Worm (Caenorhabditis elegans) whole organism, midembryonic: ENCODE data around the gene Y50E8A.10.

Experiments
- T22C8.4 ChIP-seq: fragments of 200-800 bp; sonication (Bioruptor generic); IDR thresholded peaks from 2 replicates; pipeline ENCODE4 v1.3.6; 2022; ENCODE audit warnings: missing genetic modification characterization, missing compliant biosample characterization
- cog-1 ChIP-seq: sonication (generic microtip); optimal IDR thresholded peaks from 2 replicates; lab custom pipeline; 2016; ENCODE audit warnings: missing genetic modification characterization, missing compliant biosample characterization
- flt-1 ChIP-seq: fragments of 200-800 bp; sonication (Bioruptor generic); IDR thresholded peaks from 2 replicates; pipeline ENCODE4 v1.3.6; 2022; ENCODE audit warnings: missing genetic modification characterization, missing compliant biosample characterization
- klf-2 ChIP-seq: fragments of 200-800 bp; sonication (Bioruptor generic); conservative IDR thresholded peaks from 2 replicates; pipeline ENCODE4 v1.3.6; 2022; ENCODE audit warnings: missing genetic modification reagents, missing genetic modification characterization, missing compliant biosample characterization
- med-1 ChIP-seq: sonication (generic microtip); optimal IDR thresholded peaks from 2 replicates; lab custom pipeline; 2017; ENCODE audit warnings: missing genetic modification characterization, mild to moderate bottlenecking, missing compliant biosample characterization, antibody characterized with exemption, missing genetic modification reagents; ENCODE audit not compliant: insufficient read depth
- ref-1 ChIP-seq: fragments of 200-800 bp; sonication (Bioruptor generic); conservative IDR thresholded peaks from 2 replicates; pipeline ENCODE4 v1.3.6; 2022; ENCODE audit warnings: missing genetic modification reagents, missing genetic modification characterization, missing compliant biosample characterization
- tab-1 ChIP-seq: fragments of 200-800 bp; sonication (Bioruptor generic); IDR thresholded peaks from 2 replicates; pipeline ENCODE4 v1.3.6; 2022; ENCODE audit warnings: missing genetic modification characterization, missing compliant biosample characterization
- ztf-23 ChIP-seq: fragments of 200-800 bp; sonication (Bioruptor generic); IDR thresholded peaks from 2 replicates; pipeline ENCODE4 v1.3.6; 2022; ENCODE audit warnings: missing genetic modification reagents, missing genetic modification characterization, missing compliant biosample characterization
- ztf-29 ChIP-seq: fragments of 200-800 bp; sonication (Bioruptor generic); IDR thresholded peaks from 2 replicates; pipeline ENCODE4 v1.3.6; 2022; ENCODE audit warnings: missing genetic modification reagents, missing genetic modification characterization, missing compliant biosample characterization

Gene Y50E8A.10

ce11 chrV:14773048-14773447 is 6.7 kb upstream of the Y50E8A.10 start, which contains the start of gene haf-7:
TSS of gene haf-7 (plus strand) at chrV:14773258.
- no peak for TF ChIP-seq klf-2 (GFP tag; lab: Robert Waterston, UW)
- no peak for TF ChIP-seq tab-1
- TF ChIP-seq T22C8.4 (GFP tag; lab: Robert Waterston, UW): no peak
- no peak for TF ChIP-seq med-1
- peak; percentile 21 for TF ChIP-seq cog-1 (tag; lab: Kevin White, UChicago)
- TF ChIP-seq ref-1 (GFP tag; lab: Robert Waterston, UW): no peak
- TF ChIP-seq flt-1: no peak

ce11 chrV:14781130-14781529 is 1.3 kb downstream of the Y50E8A.10 start, which contains the start of gene Y50E8A.11:
TSS of gene Y50E8A.11 (plus strand) at chrV:14781430.
- no peak for TF ChIP-seq ref-1 (GFP tag; lab: Robert Waterston, UW)
- no peak for TF ChIP-seq T22C8.4 (GFP tag; lab: Robert Waterston, UW)
- TF ChIP-seq tab-1: no peak
- TF ChIP-seq ztf-23 (GFP tag; lab: Robert Waterston, UW): no peak
- TF ChIP-seq med-1: no peak
- TF ChIP-seq klf-2 (GFP tag; lab: Robert Waterston, UW): no peak
- no peak for TF ChIP-seq ztf-29
- TF ChIP-seq flt-1: no peak

- TF ChIP-seq flt-1: no peak
Measured at ce11 chrV:14784160-14784774, 4.5 kb downstream of the Y50E8A.10 start, which contains the start of gene Y50E8A.12. TSS of gene Y50E8A.12 (minus strand) at chrV:14784210.

- TF ChIP-seq T22C8.4 (GFP tag; lab: Robert Waterston, UW): no peak
- TF ChIP-seq ref-1 (GFP tag; lab: Robert Waterston, UW): no peak
- TF ChIP-seq ztf-23 (GFP tag; lab: Robert Waterston, UW): no peak
- no peak for TF ChIP-seq flt-1
- no peak for TF ChIP-seq ztf-29
Measured at ce11 chrV:14784787-14785186, 5.0 kb downstream of the Y50E8A.10 start.

- no peak for TF ChIP-seq flt-1
- no peak for TF ChIP-seq T22C8.4 (GFP tag; lab: Robert Waterston, UW)
- no peak for TF ChIP-seq ztf-23 (GFP tag; lab: Robert Waterston, UW)
Measured at ce11 chrV:14788462-14788861, 8.7 kb downstream of the Y50E8A.10 start.

ce11 chrV:14790792-14791191 is 11.0 kb downstream of the Y50E8A.10 start:
- TF ChIP-seq ztf-23 (GFP tag; lab: Robert Waterston, UW) (no peak), ztf-29 (no peak), flt-1 (no peak)

ce11 chrV:14791703-14792102 is 11.9 kb downstream of the Y50E8A.10 start:
- no peak for TF ChIP-seq cog-1 (tag; lab: Kevin White, UChicago)
- TF ChIP-seq T22C8.4 (GFP tag; lab: Robert Waterston, UW): no peak
- no peak for TF ChIP-seq ref-1 (GFP tag; lab: Robert Waterston, UW)
- no peak for TF ChIP-seq flt-1
- no peak for TF ChIP-seq ztf-23 (GFP tag; lab: Robert Waterston, UW)
- no peak for TF ChIP-seq klf-2 (GFP tag; lab: Robert Waterston, UW)
- no peak for TF ChIP-seq ztf-29
- TF ChIP-seq med-1: no peak
- no peak for TF ChIP-seq tab-1

ce11 chrV:14792346-14792745 is 12.6 kb downstream of the Y50E8A.10 start:
- TF ChIP-seq ztf-23 (GFP tag; lab: Robert Waterston, UW) (no peak), klf-2 (GFP tag; lab: Robert Waterston, UW) (no peak), ref-1 (GFP tag; lab: Robert Waterston, UW) (no peak)

ce11 chrV:14793043-14793442 is 13.2 kb downstream of the Y50E8A.10 start:
- no peak for TF ChIP-seq ztf-23 (GFP tag; lab: Robert Waterston, UW)
- no peak for TF ChIP-seq cog-1 (tag; lab: Kevin White, UChicago)
- no peak for TF ChIP-seq flt-1
- TF ChIP-seq ztf-29: no peak
- no peak for TF ChIP-seq ref-1 (GFP tag; lab: Robert Waterston, UW)
- TF ChIP-seq med-1: no peak
- no peak for TF ChIP-seq klf-2 (GFP tag; lab: Robert Waterston, UW)
- no peak for TF ChIP-seq tab-1
- TF ChIP-seq T22C8.4 (GFP tag; lab: Robert Waterston, UW): no peak

- TF ChIP-seq med-1 (no peak), ztf-29 (no peak), ztf-23 (GFP tag; lab: Robert Waterston, UW) (no peak), ref-1 (GFP tag; lab: Robert Waterston, UW) (no peak), cog-1 (tag; lab: Kevin White, UChicago) (no peak), tab-1 (no peak), klf-2 (GFP tag; lab: Robert Waterston, UW) (no peak), T22C8.4 (GFP tag; lab: Robert Waterston, UW) (no peak), flt-1 (no peak)
Measured at ce11 chrV:14797886-14798285, 18.1 kb downstream of the Y50E8A.10 start.

ce11 chrV:14800402-14800801 is 20.6 kb downstream of the Y50E8A.10 start:
- no peak for TF ChIP-seq cog-1 (tag; lab: Kevin White, UChicago)
- TF ChIP-seq ztf-23 (GFP tag; lab: Robert Waterston, UW): no peak
- no peak for TF ChIP-seq tab-1
- TF ChIP-seq med-1: no peak
- no peak for TF ChIP-seq klf-2 (GFP tag; lab: Robert Waterston, UW)
- no peak for TF ChIP-seq ztf-29
- TF ChIP-seq flt-1: no peak
- no peak for TF ChIP-seq ref-1 (GFP tag; lab: Robert Waterston, UW)
- no peak for TF ChIP-seq T22C8.4 (GFP tag; lab: Robert Waterston, UW)
